Fruit fly (Drosophila melanogaster) whole organism, wandering third instar larva: ENCODE measurements around the gene RpL13A.

ENCODE experiments used
- CG9705 ChIP-seq: fragments of 200-800 bp; sonication (Bioruptor generic); optimal IDR thresholded peaks from 2 replicates; lab custom pipeline; 2018; ENCODE audit warnings: missing biosample characterization, mild to moderate bottlenecking, missing genetic modification characterization
- HLH106 ChIP-seq: fragments of 200-800 bp; optimal IDR thresholded peaks from 3 replicates; lab custom pipeline; 2019; ENCODE audit warnings: missing biosample characterization, mild to moderate bottlenecking, missing genetic modification characterization, moderate library complexity
- Hr78 ChIP-seq: fragments of >200 bp; optimal IDR thresholded peaks from 2 replicates; lab custom pipeline; 2017; ENCODE audit warnings: missing biosample characterization, missing genetic modification characterization
- OdsH ChIP-seq: fragments of 200-800 bp; sonication (Bioruptor generic); optimal IDR thresholded peaks from 2 replicates; lab custom pipeline; 2016; ENCODE audit warnings: missing biosample characterization, mild to moderate bottlenecking, missing genetic modification characterization
- br ChIP-seq: fragments of 200-800 bp; sonication (Bioruptor generic); optimal IDR thresholded peaks from 2 replicates; lab custom pipeline; 2016; ENCODE audit warnings: missing biosample characterization, missing genetic modification characterization
- lola ChIP-seq: fragments of >200 bp; optimal IDR thresholded peaks from 2 replicates; lab custom pipeline; 2017; ENCODE audit warnings: missing biosample characterization, missing genetic modification characterization
- pan ChIP-seq: fragments of >200 bp; optimal IDR thresholded peaks from 2 replicates; lab custom pipeline; 2017

DNA sequence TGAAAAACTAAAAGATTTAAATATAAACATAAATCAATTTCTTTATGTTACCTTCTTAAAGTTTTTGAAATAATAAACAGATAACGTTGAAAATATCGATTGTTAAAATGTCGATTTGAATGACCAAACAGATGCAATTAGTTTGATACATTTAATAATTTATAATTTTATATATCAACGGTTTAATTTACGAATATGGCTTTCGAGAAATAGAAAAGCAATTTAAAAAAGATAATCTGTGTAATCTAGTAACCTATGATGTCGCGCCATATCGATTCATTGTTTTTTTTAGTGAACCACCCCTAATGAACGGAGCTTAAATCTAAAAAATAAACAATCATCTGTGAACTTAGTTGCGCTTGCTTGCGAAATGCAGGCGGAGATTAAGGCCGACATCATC lies 35.7 kb upstream of the RpL13A start, which contains the start of gene PolZ2:
- TF ChIP-seq br = no peak
- TF ChIP-seq pan = no peak
- TF ChIP-seq OdsH (GFP tag; lab: Kevin White, UChicago) = no peak
- TF ChIP-seq lola (GFP tag; lab: Kevin White, UChicago) = no peak
- no peak for TF ChIP-seq CG9705 (GFP tag; lab: Kevin White, UChicago)
- no peak for TF ChIP-seq HLH106 (tag; lab: Kevin White, UChicago)
- TF ChIP-seq Hr78 (GFP tag; lab: Kevin White, UChicago) = no peak
